Worm (Caenorhabditis elegans): ENCODE measurements around the gene Y97E10AR.4.

ce11 chrV:8012032-8012431, 2.0 kb upstream of the Y97E10AR.4 start, which contains the start of gene rpb-9:
- TF ChIP-seq aly-2 (tag; optimal IDR thresholded peaks at IDR 0.05) (no peak), nhr-11 (tag; optimal IDR thresholded peaks at IDR 0.05) (no peak), nhr-10 (tag; optimal IDR thresholded peaks at IDR 0.05) (no peak), ZK546.5 (tag; optimal IDR thresholded peaks at IDR 0.05) (no peak), R02D3.7 (tag; optimal IDR thresholded peaks at IDR 0.05) (no peak), mdl-1 (tag; optimal IDR thresholded peaks at IDR 0.05) (no peak), mab-5 (tag; optimal IDR thresholded peaks at IDR 0.05) (no peak), egl-27 (tag; optimal IDR thresholded peaks at IDR 0.05) (no peak), skn-1 (tag; optimal IDR thresholded peaks at IDR 0.05) (no peak), nhr-12 (tag; optimal IDR thresholded peaks at IDR 0.05) (no peak), ztf-11 (tag; optimal IDR thresholded peaks at IDR 0.05) (no peak), elt-1 (tag; optimal IDR thresholded peaks at IDR 0.05) (no peak), gmeb-1 (tag; optimal IDR thresholded peaks at IDR 0.05) (no peak)

Data from whole organism, L2 larva.